Fruit fly (Drosophila melanogaster) whole organism, wandering third instar larva: ENCODE measurements around the gene PIG-C.

Source experiments
- Abd-B ChIP-seq: fragments of >200 bp; optimal IDR thresholded peaks from 2 replicates; lab custom pipeline; 2017; ENCODE audit warnings: missing biosample characterization, missing genetic modification characterization
- CG32264 ChIP-seq: fragments of 200-800 bp; sonication (Bioruptor generic); optimal IDR thresholded peaks from 2 replicates; lab custom pipeline; 2016; ENCODE audit warnings: missing biosample characterization, missing genetic modification characterization
- Dfd ChIP-seq: fragments of >200 bp; optimal IDR thresholded peaks from 2 replicates; lab custom pipeline; 2017; ENCODE audit warnings: missing biosample characterization, missing genetic modification characterization
- Hr83 ChIP-seq: fragments of 200-300 bp; sonication (Bioruptor generic); optimal IDR thresholded peaks from 2 replicates; lab custom pipeline; 2016; ENCODE audit warnings: missing biosample characterization, mild to moderate bottlenecking, missing genetic modification characterization, moderate library complexity; ENCODE audit not compliant: poor library complexity, severe bottlenecking
- Jra ChIP-seq: sonication (Bioruptor generic); optimal IDR thresholded peaks from 2 replicates; lab custom pipeline; 2016; ENCODE audit warnings: missing biosample characterization, missing genetic modification characterization
- Mio ChIP-seq: sonication (Bioruptor generic); optimal IDR thresholded peaks from 2 replicates; lab custom pipeline; 2016; ENCODE audit warnings: missing biosample characterization, missing genetic modification characterization
- OdsH ChIP-seq: fragments of 200-800 bp; sonication (Bioruptor generic); optimal IDR thresholded peaks from 2 replicates; lab custom pipeline; 2016; ENCODE audit warnings: missing biosample characterization, mild to moderate bottlenecking, missing genetic modification characterization
- Rel ChIP-seq, 2 experiments: fragments of 200-800 bp; sonication (Bioruptor generic) in 1 of 2; optimal IDR thresholded peaks; 2 replicates in 1 of 2; 3 replicates in 1 of 2; lab custom pipeline; 2016 to 2019; ENCODE audit warnings: mild to moderate bottlenecking in 2 of 2, missing biosample characterization in 2 of 2, missing genetic modification characterization in 2 of 2, moderate library complexity in 1 of 2
- Vsx2 ChIP-seq: fragments of 200-300, 225-300 bp; sonication (Bioruptor generic); optimal IDR thresholded peaks from 2 replicates; lab custom pipeline; 2018; ENCODE audit warnings: missing biosample characterization, missing genetic modification characterization; ENCODE audit not compliant: partially characterized antibody
- br ChIP-seq: fragments of 200-800 bp; sonication (Bioruptor generic); optimal IDR thresholded peaks from 2 replicates; lab custom pipeline; 2016; ENCODE audit warnings: missing biosample characterization, missing genetic modification characterization
- dsf ChIP-seq: sonication (Bioruptor generic); optimal IDR thresholded peaks from 2 replicates; lab custom pipeline; 2016; ENCODE audit warnings: missing biosample characterization, missing genetic modification characterization, borderline replicate concordance
- ey ChIP-seq: fragments of 200-800 bp; sonication (Bioruptor generic); optimal IDR thresholded peaks from 2 replicates; lab custom pipeline; 2016; ENCODE audit warnings: missing biosample characterization, missing genetic modification characterization
- foxo ChIP-seq, 2 experiments: fragments of 200-800 bp; sonication (Bioruptor generic); optimal IDR thresholded peaks; 2 replicates in 1 of 2; 3 replicates in 1 of 2; lab custom pipeline; 2016 to 2017; ENCODE audit warnings: missing biosample characterization in 2 of 2, missing genetic modification characterization in 2 of 2
- psq ChIP-seq: fragments of 200-800 bp; sonication (Bioruptor generic); optimal IDR thresholded peaks from 3 replicates; lab custom pipeline; 2017; ENCODE audit warnings: missing biosample characterization, mild to moderate bottlenecking, missing genetic modification characterization, moderate library complexity
- usp ChIP-seq: fragments of >200 bp; optimal IDR thresholded peaks from 2 replicates; lab custom pipeline; 2017; ENCODE audit warnings: missing biosample characterization, missing genetic modification characterization

PIG-C gene

dm6 chr3L:3270736-3271135 lies 48.3 kb downstream of the PIG-C start, which contains the start of gene CG14960:
Gene CG14960, plus strand, starts transcription at chr3L:3271036.
- TF ChIP-seq foxo (GFP tag; optimal IDR thresholded peaks at IDR 0.05; lab: Kevin White, UChicago) (no peak), Abd-B (GFP tag; lab: Kevin White, UChicago) (no peak), br (GFP tag; lab: Kevin White, UChicago) (no peak), Mio (no peak)

- TF ChIP-seq OdsH (GFP tag; lab: Kevin White, UChicago) (no peak), CG32264 (GFP tag; lab: Kevin White, UChicago) (no peak), dsf (no peak), Rel (GFP tag; optimal IDR thresholded peaks at IDR 0.05; lab: Kevin White, UChicago) (no peak), Rel (tag; optimal IDR thresholded peaks at IDR 0.05; lab: Kevin White, UChicago) (no peak), usp (GFP tag; lab: Kevin White, UChicago) (no peak), psq (no peak), ey (GFP tag; lab: Kevin White, UChicago) (no peak), Vsx2 (GFP tag; lab: Kevin White, UChicago) (no peak), Dfd (GFP tag; lab: Kevin White, UChicago) (no peak), Hr83 (GFP tag; lab: Kevin White, UChicago) (no peak), Jra (GFP tag; lab: Kevin White, UChicago) (no peak)
Measured at dm6 chr3L:3268161-3268560, 50.9 kb downstream of the PIG-C start, which contains the start of gene CG34265. Gene CG34265, plus strand, starts transcription at chr3L:3268461.
